Fruit fly (Drosophila melanogaster) whole organism, embryonic: ENCODE data around the gene CG10348.
A peak's percentile ranks its signal among the peaks of the same experiment; 100 is the strongest.

Experiments used
- BEAF-32 ChIP-seq: fragments of 200-800 bp; sonication (Bioruptor generic); optimal IDR thresholded peaks from 3 replicates; lab custom pipeline; 2017; ENCODE audit warnings: missing biosample characterization, missing genetic modification characterization, mild to moderate bottlenecking, moderate library complexity, missing genetic modification reagents
- CG10147 ChIP-seq: fragments of 200-800 bp; sonication (Bioruptor generic); optimal IDR thresholded peaks from 2 replicates; lab custom pipeline; 2019; ENCODE audit warnings: missing biosample characterization, mild to moderate bottlenecking, missing genetic modification characterization, moderate library complexity
- CG10267 ChIP-seq: fragments of 200-800 bp; sonication (Bioruptor generic); optimal IDR thresholded peaks from 2 replicates; lab custom pipeline; 2018; ENCODE audit warnings: missing biosample characterization, mild to moderate bottlenecking, missing genetic modification characterization, moderate library complexity
- CG13296 ChIP-seq: fragments of 200-800 bp; sonication (Bioruptor generic); optimal IDR thresholded peaks from 3 replicates; lab custom pipeline; 2018; ENCODE audit warnings: missing biosample characterization, mild to moderate bottlenecking, missing genetic modification characterization
- CG14965 ChIP-seq: fragments of 200-800 bp; sonication (Bioruptor generic); optimal IDR thresholded peaks from 2 replicates; lab custom pipeline; 2016; ENCODE audit warnings: missing biosample characterization, missing genetic modification characterization, borderline replicate concordance
- CG17361 ChIP-seq: fragments of 200-800 bp; sonication (Bioruptor generic); IDR thresholded peaks from 3 replicates; pipeline ENCODE4 v1.3.6; 2022; ENCODE audit warnings: missing biosample characterization, missing genetic modification characterization
- CG17568 ChIP-seq: fragments of 200-800 bp; sonication (Bioruptor generic); optimal IDR thresholded peaks from 2 replicates; lab custom pipeline; 2018; ENCODE audit warnings: missing biosample characterization, mild to moderate bottlenecking, missing genetic modification characterization, moderate library complexity
- CG2199 ChIP-seq: fragments of 200-800 bp; sonication (Bioruptor generic); IDR thresholded peaks from 3 replicates; pipeline ENCODE4 v1.3.6; 2022; ENCODE audit warnings: missing biosample characterization, missing genetic modification characterization
- CG2678 ChIP-seq: fragments of 200-800 bp; sonication (Bioruptor generic); optimal IDR thresholded peaks from 3 replicates; lab custom pipeline; 2019; ENCODE audit warnings: missing biosample characterization, mild to moderate bottlenecking, missing genetic modification characterization, moderate library complexity
- CG30403 ChIP-seq: fragments of 200-800 bp; sonication (Bioruptor generic); optimal IDR thresholded peaks from 3 replicates; lab custom pipeline; 2016; ENCODE audit warnings: missing biosample characterization, missing genetic modification characterization
- CG32532 ChIP-seq: fragments of 200-800 bp; sonication (Bioruptor generic); IDR thresholded peaks from 2 replicates; pipeline ENCODE4 v1.3.6; 2022; ENCODE audit warnings: missing biosample characterization, missing genetic modification characterization
- CG32772 ChIP-seq: fragments of 200-800 bp; sonication (Bioruptor generic); IDR thresholded peaks from 2 replicates; pipeline ENCODE4 v1.3.6; 2022; ENCODE audit warnings: missing biosample characterization, missing genetic modification characterization
- CG33557 ChIP-seq: fragments of 200-800 bp; sonication (Bioruptor generic); optimal IDR thresholded peaks from 2 replicates; lab custom pipeline; 2019; ENCODE audit warnings: missing biosample characterization, mild to moderate bottlenecking, missing genetic modification characterization, moderate library complexity
- CG3995 ChIP-seq: fragments of 200-800 bp; sonication (Bioruptor generic); optimal IDR thresholded peaks from 3 replicates; lab custom pipeline; 2016; ENCODE audit warnings: missing biosample characterization, missing genetic modification characterization
- CG6813 ChIP-seq: fragments of 200-800 bp; sonication (Bioruptor generic); optimal IDR thresholded peaks from 2 replicates; lab custom pipeline; 2017; ENCODE audit warnings: missing biosample characterization, missing genetic modification characterization, mild to moderate bottlenecking, moderate library complexity, missing genetic modification reagents
- CG7271 ChIP-seq: fragments of 200-800 bp; sonication (Bioruptor generic); optimal IDR thresholded peaks from 2 replicates; lab custom pipeline; 2018; ENCODE audit warnings: missing biosample characterization, mild to moderate bottlenecking, missing genetic modification characterization, moderate library complexity
- CG7786 ChIP-seq: fragments of 200-800 bp; sonication (Bioruptor generic); optimal IDR thresholded peaks from 2 replicates; lab custom pipeline; 2016; ENCODE audit warnings: missing biosample characterization, missing genetic modification characterization
- CG8765 ChIP-seq: fragments of 200-800 bp; sonication (Bioruptor generic); IDR thresholded peaks from 2 replicates; pipeline ENCODE4 v1.3.6; 2022; ENCODE audit warnings: missing biosample characterization, missing genetic modification characterization
- CG8944 ChIP-seq: fragments of 200-800 bp; sonication (Bioruptor generic); optimal IDR thresholded peaks from 3 replicates; lab custom pipeline; 2016; ENCODE audit warnings: missing biosample characterization, missing genetic modification characterization
- CG9876 ChIP-seq: fragments of 200-800 bp; sonication (Bioruptor generic); optimal IDR thresholded peaks from 2 replicates; lab custom pipeline; 2016; ENCODE audit warnings: missing biosample characterization, missing genetic modification characterization
- Fer3 ChIP-seq: fragments of 200-800 bp; sonication (Bioruptor generic); optimal IDR thresholded peaks from 2 replicates; lab custom pipeline; 2018; ENCODE audit warnings: missing biosample characterization, mild to moderate bottlenecking, missing genetic modification characterization, moderate library complexity
- HLHmδ ChIP-seq: fragments of 200-800 bp; sonication (Bioruptor generic); optimal IDR thresholded peaks from 2 replicates; lab custom pipeline; 2018; ENCODE audit warnings: missing biosample characterization, mild to moderate bottlenecking, missing genetic modification characterization, moderate library complexity
- HmgD ChIP-seq: fragments of 200-800 bp; sonication (Bioruptor generic); optimal IDR thresholded peaks from 3 replicates; lab custom pipeline; 2016; ENCODE audit warnings: missing biosample characterization, missing genetic modification characterization
- HmgZ ChIP-seq: fragments of 200-800 bp; sonication (Bioruptor generic); optimal IDR thresholded peaks from 2 replicates; lab custom pipeline; 2018; ENCODE audit warnings: missing biosample characterization, mild to moderate bottlenecking, missing genetic modification characterization
- Hr3 ChIP-seq: fragments of 200-800 bp; sonication (Bioruptor generic); optimal IDR thresholded peaks from 3 replicates; lab custom pipeline; 2016; ENCODE audit warnings: missing biosample characterization, missing genetic modification characterization
- Hr51 ChIP-seq, 2 experiments: fragments of 200-800 bp; sonication (Bioruptor generic); optimal IDR thresholded peaks; 2 replicates in 1 of 2; 3 replicates in 1 of 2; lab custom pipeline; 2016 to 2018; ENCODE audit warnings: missing biosample characterization in 2 of 2, missing genetic modification characterization in 2 of 2, mild to moderate bottlenecking in 1 of 2, moderate library complexity in 1 of 2
- MBD-R2 ChIP-seq: fragments of 200-800 bp; sonication (Bioruptor generic); IDR thresholded peaks from 2 replicates; pipeline ENCODE4 v1.3.6; 2022; ENCODE audit warnings: missing biosample characterization, missing genetic modification characterization
- MTF-1 ChIP-seq: fragments of 200-800 bp; sonication (Bioruptor generic); optimal IDR thresholded peaks from 2 replicates; lab custom pipeline; 2018; ENCODE audit warnings: missing biosample characterization, mild to moderate bottlenecking, missing genetic modification characterization, borderline replicate concordance
- Med ChIP-seq: fragments of 200-800 bp; sonication (Bioruptor generic); peaks from one replicate; lab custom pipeline; 2016; ENCODE audit warnings: missing biosample characterization, missing genetic modification characterization, mild to moderate bottlenecking, inconsistent platforms, moderate library complexity
- NC2α ChIP-seq: fragments of 200-800 bp; sonication (Bioruptor generic); optimal IDR thresholded peaks from 2 replicates; lab custom pipeline; 2016; ENCODE audit warnings: missing biosample characterization, missing genetic modification characterization
- Nf-YB ChIP-seq: fragments of 200-800 bp; sonication (Bioruptor generic); optimal IDR thresholded peaks from 3 replicates; lab custom pipeline; 2019; ENCODE audit warnings: missing biosample characterization, mild to moderate bottlenecking, missing genetic modification characterization, moderate library complexity
- Opbp ChIP-seq: fragments of 200-800 bp; sonication (Bioruptor generic); IDR thresholded peaks from 3 replicates; pipeline ENCODE4 v1.3.6; 2022; ENCODE audit warnings: missing biosample characterization, missing genetic modification characterization; ENCODE audit not compliant: partially characterized antibody
- az2 ChIP-seq: fragments of 200-800 bp; sonication (Bioruptor generic); optimal IDR thresholded peaks from 3 replicates; lab custom pipeline; 2016; ENCODE audit warnings: missing biosample characterization, missing genetic modification characterization
- corto ChIP-seq: fragments of 200-800 bp; sonication (Bioruptor generic); optimal IDR thresholded peaks from 2 replicates; lab custom pipeline; 2016; ENCODE audit warnings: missing biosample characterization, mild to moderate bottlenecking, missing genetic modification characterization, moderate library complexity
- dati ChIP-seq: fragments of 200-800 bp; sonication (Bioruptor generic); IDR thresholded peaks from 2 replicates; pipeline ENCODE4 v1.3.6; 2022; ENCODE audit warnings: missing biosample characterization, missing genetic modification characterization
- fd3F ChIP-seq: fragments of 200-800 bp; sonication (Bioruptor generic); optimal IDR thresholded peaks from 2 replicates; lab custom pipeline; 2018; ENCODE audit warnings: missing biosample characterization, mild to moderate bottlenecking, missing genetic modification characterization, moderate library complexity
- gce ChIP-seq: fragments of 200-800 bp; sonication (Bioruptor generic); IDR thresholded peaks from 3 replicates; pipeline ENCODE4 v1.3.6; 2022; ENCODE audit warnings: missing biosample characterization, missing genetic modification characterization
- grau ChIP-seq: fragments of 200-800 bp; optimal IDR thresholded peaks from 3 replicates; lab custom pipeline; 2019; ENCODE audit warnings: missing biosample characterization, mild to moderate bottlenecking, missing genetic modification characterization, moderate library complexity
- her ChIP-seq: fragments of 200-800 bp; sonication (Bioruptor generic); optimal IDR thresholded peaks from 2 replicates; lab custom pipeline; 2016; ENCODE audit warnings: missing biosample characterization, missing genetic modification characterization
- lab ChIP-seq: fragments of 200-800 bp; sonication (Bioruptor generic); optimal IDR thresholded peaks from 3 replicates; lab custom pipeline; 2017; ENCODE audit warnings: missing biosample characterization, missing genetic modification characterization, mild to moderate bottlenecking, moderate library complexity, missing genetic modification reagents
- mam ChIP-seq: fragments of 200-800 bp; sonication (Bioruptor generic); optimal IDR thresholded peaks from 3 replicates; lab custom pipeline; 2016; ENCODE audit warnings: missing biosample characterization, missing genetic modification characterization
- mld ChIP-seq: fragments of 200-800 bp; sonication (Bioruptor generic); IDR thresholded peaks from 3 replicates; pipeline ENCODE4 v1.3.6; 2022; ENCODE audit warnings: missing biosample characterization, missing genetic modification characterization; ENCODE audit not compliant: partially characterized antibody
- onecut ChIP-seq: fragments of 200-800 bp; sonication (Bioruptor generic); IDR thresholded peaks from 2 replicates; pipeline ENCODE4 v1.3.6; 2022; ENCODE audit warnings: missing biosample characterization, missing genetic modification characterization
- pfk ChIP-seq: fragments of 200-800 bp; sonication (Bioruptor generic); optimal IDR thresholded peaks from 2 replicates; lab custom pipeline; 2018; ENCODE audit warnings: missing biosample characterization, mild to moderate bottlenecking, missing genetic modification characterization, moderate library complexity
- sr ChIP-seq: fragments of 200-800 bp; sonication (Bioruptor generic); IDR thresholded peaks from 3 replicates; pipeline ENCODE4 v1.3.6; 2022; ENCODE audit warnings: missing biosample characterization, missing genetic modification characterization
- tna ChIP-seq: fragments of 200-800 bp; sonication (Bioruptor generic); IDR thresholded peaks from 2 replicates; pipeline ENCODE4 v1.3.6; 2022; ENCODE audit warnings: missing biosample characterization, missing genetic modification characterization; ENCODE audit not compliant: partially characterized antibody
- tx ChIP-seq: fragments of 200-800 bp; sonication (Bioruptor generic); optimal IDR thresholded peaks from 2 replicates; lab custom pipeline; 2016; ENCODE audit warnings: missing biosample characterization, missing genetic modification characterization
- unpg ChIP-seq: fragments of 200-800 bp; sonication (Bioruptor generic); optimal IDR thresholded peaks from 3 replicates; lab custom pipeline; 2018; ENCODE audit warnings: missing biosample characterization, mild to moderate bottlenecking, missing genetic modification characterization, moderate library complexity
- vvl ChIP-seq: fragments of 200-800 bp; sonication (Bioruptor generic); IDR thresholded peaks from 2 replicates; pipeline ENCODE4 v1.3.6; 2022; ENCODE audit warnings: missing biosample characterization, missing genetic modification characterization

CG10348 gene

DNA sequence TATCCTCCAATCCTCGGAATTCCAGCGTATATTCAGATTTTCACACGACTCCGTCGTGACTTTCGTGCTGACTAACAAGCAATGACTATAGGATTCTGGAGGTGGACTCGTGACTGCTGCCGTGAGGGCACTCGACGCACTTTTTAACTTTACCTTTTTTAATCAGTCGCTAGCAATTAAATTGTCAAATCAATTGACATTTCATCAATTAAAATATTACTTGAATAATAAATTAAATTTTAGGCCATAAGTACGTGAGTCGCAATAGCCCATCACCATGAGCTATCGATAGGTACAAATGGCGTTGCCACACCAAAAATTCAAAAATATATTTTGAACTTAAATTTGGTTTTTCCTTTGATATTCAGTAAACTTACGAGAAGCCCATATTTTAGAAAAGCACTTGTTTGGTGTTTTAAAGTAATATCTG lies 26.7 kb downstream of the CG10348 start, which contains the start of gene Jwa (continued):
- TF ChIP-seq HmgZ (tag; lab: Kevin White, UChicago) (peak; percentile 97), BEAF-32 (GFP tag; lab: Kevin White, UChicago) (peak; percentile 98), pfk (no peak), az2 (peak; percentile 98), onecut (peak; percentile 62), sr (GFP tag; lab: Robert Waterston, UW) (peak; percentile 76; the same call in 2 of the 3 replicates), CG3995 (GFP tag; lab: Kevin White, UChicago) (peak; percentile 67), MTF-1 (GFP tag; lab: Kevin White, UChicago) (no peak), CG10267 (tag; lab: Kevin White, UChicago) (peak; percentile 86), CG32532 (GFP tag; lab: Robert Waterston, UW) (peak; percentile 92), CG30403 (GFP tag; lab: Kevin White, UChicago) (peak; percentile 97), NC2α (peak; percentile 43), dati (GFP tag; lab: Robert Waterston, UW) (peak; percentile 41; the same call in 1 of the 2 replicates), CG6813 (GFP tag; lab: Kevin White, UChicago) (no peak), Med (GFP tag; lab: Kevin White, UChicago) (peak; percentile 98), CG32772 (GFP tag; lab: Robert Waterston, UW) (peak; percentile 88), CG2678 (peak; percentile 85), vvl (GFP tag; lab: Robert Waterston, UW) (peak; percentile 93), HmgD (GFP tag; lab: Kevin White, UChicago) (peak; percentile 86), CG7271 (tag; lab: Kevin White, UChicago) (peak; percentile 63), CG8944 (peak; percentile 94), gce (0 out of 3 replicates have a peak, but pooled peaks have one; percentile 35), unpg (peak; percentile 97), CG13296 (peak; percentile 77), CG9876 (GFP tag; lab: Kevin White, UChicago) (peak; percentile 87), mam (GFP tag; lab: Kevin White, UChicago) (peak; percentile 93), tna (GFP tag; lab: Robert Waterston, UW) (peak; percentile 95), CG2199 (GFP tag; lab: Robert Waterston, UW) (no peak), CG7786 (GFP tag; lab: Kevin White, UChicago) (peak; percentile 94), CG33557 (GFP tag; lab: Kevin White, UChicago) (peak; percentile 91), CG8765 (GFP tag; lab: Robert Waterston, UW) (peak; percentile 92), her (peak; percentile 61), CG17568 (peak; percentile 91), mld (GFP tag; lab: Robert Waterston, UW) (peak; percentile 87), grau (tag; lab: Kevin White, UChicago) (peak; percentile 94), lab (GFP tag; lab: Kevin White, UChicago) (peak; percentile 81), MBD-R2 (peak; percentile 94), Hr51 (GFP tag; optimal IDR thresholded peaks at IDR 0.05; lab: Kevin White, UChicago) (peak; percentile 86 to 90), CG17361 (GFP tag; lab: Robert Waterston, UW) (peak; percentile 84), CG14965 (GFP tag; lab: Kevin White, UChicago) (no peak), corto (GFP tag; lab: Kevin White, UChicago) (peak; percentile 22), Opbp (peak; percentile 97), CG10147 (GFP tag; lab: Kevin White, UChicago) (peak; percentile 53), HLHmδ (GFP tag; lab: Kevin White, UChicago) (no peak), Nf-YB (peak; percentile 80), Fer3 (peak; percentile 80), Hr3 (GFP tag; lab: Kevin White, UChicago) (peak; percentile 98), fd3F (GFP tag; lab: Kevin White, UChicago) (peak; percentile 77), tx (GFP tag; lab: Kevin White, UChicago) (peak; percentile 95)
